Fruit fly (Drosophila melanogaster): ENCODE measurements around the gene kirre.
A peak's percentile ranks its signal among the peaks of the same experiment; 100 is the strongest.

The kirre gene

DNA sequence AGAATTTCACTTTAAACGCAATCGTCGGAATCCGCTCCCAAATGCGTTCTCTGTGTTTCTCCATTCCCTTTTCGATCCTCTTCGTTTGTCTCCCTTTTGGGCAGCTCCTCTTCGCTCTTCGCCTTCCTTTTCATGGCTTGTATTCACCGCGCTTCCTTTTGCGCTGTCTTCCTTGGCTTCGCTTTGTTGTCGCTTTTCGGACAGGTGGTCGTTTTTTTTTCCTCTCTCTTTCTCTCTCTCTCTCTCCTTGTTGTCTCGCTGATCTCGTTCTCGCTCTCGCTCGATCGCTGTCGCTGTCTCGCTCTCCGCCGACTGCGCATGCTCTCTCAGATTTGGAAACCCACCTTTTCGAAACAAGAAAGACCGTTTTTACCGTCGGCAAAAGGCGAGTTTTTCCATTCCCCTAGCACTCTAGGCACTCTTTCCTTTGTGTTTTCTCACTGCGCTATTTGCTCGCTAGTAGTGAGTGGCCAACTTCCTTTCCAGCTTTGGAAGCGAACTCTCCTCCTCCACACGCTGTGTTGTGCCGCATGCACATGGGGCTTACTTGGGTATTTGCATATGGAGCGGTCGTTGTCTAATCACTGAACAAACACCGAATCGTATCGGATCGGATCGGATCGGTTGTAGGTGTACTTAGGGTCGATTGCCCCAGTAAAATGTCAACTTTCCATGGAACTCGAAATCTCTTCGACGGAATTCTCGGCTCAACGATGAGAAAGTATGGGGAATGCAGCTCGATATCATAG, 396.3 kb downstream of the kirre start (continued):
- TF ChIP-seq CG8319 (GFP tag; optimal IDR thresholded peaks at IDR 0.05) (no peak), achi (GFP tag; optimal IDR thresholded peaks at IDR 0.05) (no peak), svp (GFP tag) (no peak), CG8119 (GFP tag; IDR thresholded peaks at IDR 0.05) (0 out of 3 replicates have a peak, but pooled peaks have one; percentile 20), ss (GFP tag; optimal IDR thresholded peaks at IDR 0.05) (peak; percentile 33 to 46), CG32006 (GFP tag; optimal IDR thresholded peaks at IDR 0.05) (no peak), fkh (GFP tag; optimal IDR thresholded peaks at IDR 0.05) (peak; percentile 75), CG10631 (GFP tag; optimal IDR thresholded peaks at IDR 0.05) (no peak), CG6808 (GFP tag; optimal IDR thresholded peaks at IDR 0.05) (peak; percentile 18), Sox15 (GFP tag; optimal IDR thresholded peaks at IDR 0.05) (no peak), Eip75B (GFP tag; optimal IDR thresholded peaks at IDR 0.05) (no peak), acj6 (GFP tag; optimal IDR thresholded peaks at IDR 0.05) (no peak), CG6276 (GFP tag; optimal IDR thresholded peaks at IDR 0.05) (no peak), Gug (GFP tag; IDR thresholded peaks at IDR 0.05) (no peak), cyc (GFP tag; optimal IDR thresholded peaks at IDR 0.05) (no peak), Sox14 (GFP tag; optimal IDR thresholded peaks at IDR 0.05) (no peak), CG16779 (tag; optimal IDR thresholded peaks at IDR 0.05) (no peak)

DNA sequence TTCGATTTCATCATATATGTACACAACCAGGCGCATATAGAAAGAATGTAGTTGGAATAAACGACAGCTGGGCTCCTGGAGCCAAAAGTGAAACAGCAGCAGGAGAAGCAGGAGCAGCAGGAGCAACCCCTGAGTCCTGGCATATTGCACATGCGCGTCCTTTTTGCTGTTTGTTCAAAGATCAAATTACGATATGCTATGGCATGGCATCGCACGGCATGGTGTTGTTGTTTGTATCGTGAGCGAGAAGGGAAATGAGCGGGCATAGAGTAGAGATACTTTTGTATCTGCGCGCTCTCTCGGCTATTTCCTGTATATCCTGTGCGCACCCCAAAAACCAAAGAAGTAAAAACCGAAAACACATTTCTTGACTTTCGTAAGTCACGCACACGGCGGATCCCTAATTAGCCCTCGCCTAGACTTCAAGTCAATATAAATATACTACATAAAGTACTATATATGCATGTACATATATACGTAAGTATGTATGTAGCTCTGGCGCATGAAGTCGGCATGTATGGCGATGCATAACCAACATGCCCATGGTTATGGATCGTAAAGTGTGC, 397.8 kb downstream of the kirre start:
- TF ChIP-seq lz (GFP tag; optimal IDR thresholded peaks at IDR 0.05), result no peak
- TF ChIP-seq Sox14 (GFP tag; optimal IDR thresholded peaks at IDR 0.05), result no peak
- TF ChIP-seq fkh (GFP tag; optimal IDR thresholded peaks at IDR 0.05), result no peak
- no peak for TF ChIP-seq fd85E (GFP tag; optimal IDR thresholded peaks at IDR 0.05)
- peak in 1 of 2 experiments; percentile 55 for TF ChIP-seq ss (GFP tag; optimal IDR thresholded peaks at IDR 0.05)
- no peak for TF ChIP-seq CG32006 (GFP tag; optimal IDR thresholded peaks at IDR 0.05)

- TF ChIP-seq pdm3 (GFP tag; optimal IDR thresholded peaks at IDR 0.05) (no peak), esn (GFP tag; optimal IDR thresholded peaks at IDR 0.05) (no peak), CG3919 (GFP tag; optimal IDR thresholded peaks at IDR 0.05) (no peak), CG6792 (GFP tag; optimal IDR thresholded peaks at IDR 0.05) (no peak), Met (GFP tag; optimal IDR thresholded peaks at IDR 0.05) (no peak), Ets21C (GFP tag; optimal IDR thresholded peaks at IDR 0.05) (no peak), fd85E (GFP tag; optimal IDR thresholded peaks at IDR 0.05) (no peak), CG31627 (GFP tag; optimal IDR thresholded peaks at IDR 0.05) (no peak), CG9139 (GFP tag; optimal IDR thresholded peaks at IDR 0.05) (peak; percentile 25), ss (GFP tag; optimal IDR thresholded peaks at IDR 0.05) (peak; percentile 57 to 60), CG11902 (GFP tag; optimal IDR thresholded peaks at IDR 0.05) (no peak), CG7368 (GFP tag; optimal IDR thresholded peaks at IDR 0.05) (no peak), CG6854 (GFP tag; optimal IDR thresholded peaks at IDR 0.05) (no peak), fkh (GFP tag; optimal IDR thresholded peaks at IDR 0.05) (no peak), CG8632 (GFP tag; optimal IDR thresholded peaks at IDR 0.05) (no peak), CG11294 (GFP tag; IDR thresholded peaks at IDR 0.05) (no peak), OdsH (GFP tag; optimal IDR thresholded peaks at IDR 0.05) (no peak), CG3032 (tag; optimal IDR thresholded peaks at IDR 0.05) (no peak), Hr39 (GFP tag; optimal IDR thresholded peaks at IDR 0.05) (no peak), Eip93F (GFP tag; optimal IDR thresholded peaks at IDR 0.05) (no peak), CG6808 (GFP tag; optimal IDR thresholded peaks at IDR 0.05) (peak; percentile 30), Hr38 (GFP tag; optimal IDR thresholded peaks at IDR 0.05) (no peak), Sox102F (GFP tag; optimal IDR thresholded peaks at IDR 0.05) (no peak), fd59A (GFP tag; optimal IDR thresholded peaks at IDR 0.05) (no peak), net (GFP tag; optimal IDR thresholded peaks at IDR 0.05) (no peak), CG16779 (tag; optimal IDR thresholded peaks at IDR 0.05) (no peak), lz (GFP tag; optimal IDR thresholded peaks at IDR 0.05) (no peak), Smox (GFP tag; optimal IDR thresholded peaks at IDR 0.05) (no peak), CG4318 (GFP tag; optimal IDR thresholded peaks at IDR 0.05) (no peak), Eip75B (GFP tag; optimal IDR thresholded peaks at IDR 0.05) (no peak), CG15336 (GFP tag; IDR thresholded peaks at IDR 0.05) (0 out of 2 replicates have a peak, but pooled peaks have one; percentile 31), cyc (GFP tag; optimal IDR thresholded peaks at IDR 0.05) (no peak), acj6 (GFP tag; optimal IDR thresholded peaks at IDR 0.05) (no peak), CG11762 (GFP tag; optimal IDR thresholded peaks at IDR 0.05; ENCODE audit: insufficient read depth) (no peak), Blimp-1 (GFP tag; optimal IDR thresholded peaks at IDR 0.05) (no peak), Hr4 (GFP tag; optimal IDR thresholded peaks at IDR 0.05) (no peak)
Observed at dm6 chrX:3139961-3140360, 399.8 kb downstream of the kirre start.

Measured in whole organism, prepupa.